Fruit fly (Drosophila melanogaster) whole organism: ENCODE results near the gene CG43074.

ENCODE experiments used
- Dll ChIP-seq: fragments of >200 bp; optimal IDR thresholded peaks from 2 replicates; lab custom pipeline; 2017
- EcR ChIP-seq, 2 experiments: fragments of >200 bp; optimal IDR thresholded peaks; 2 replicates each; lab custom pipeline; 2017; ENCODE audit warnings: missing biosample characterization in 2 of 2, missing genetic modification characterization in 2 of 2, missing genetic modification reagents in 2 of 2
- pan ChIP-seq: fragments of >200 bp; optimal IDR thresholded peaks from 2 replicates; lab custom pipeline; 2017

dm6 chr3L:3441763-3442673 lies 42.4 kb downstream of the CG43074 start:
- no peak for TF ChIP-seq pan
- TF ChIP-seq Dll (lab: Kevin White, UChicago) = no peak
- no peak for TF ChIP-seq EcR (GFP tag; optimal IDR thresholded peaks at IDR 0.05; lab: Kevin White, UChicago)
